Worm (Caenorhabditis elegans) whole organism, midembryonic: ENCODE measurements around the gene stg-1.

Source experiments
- T22C8.4 ChIP-seq: fragments of 200-800 bp; sonication (Bioruptor generic); IDR thresholded peaks from 2 replicates; pipeline ENCODE4 v1.3.6; 2022; ENCODE audit warnings: missing genetic modification characterization, missing compliant biosample characterization
- cog-1 ChIP-seq: sonication (generic microtip); optimal IDR thresholded peaks from 2 replicates; lab custom pipeline; 2016; ENCODE audit warnings: missing genetic modification characterization, missing compliant biosample characterization
- flt-1 ChIP-seq: fragments of 200-800 bp; sonication (Bioruptor generic); IDR thresholded peaks from 2 replicates; pipeline ENCODE4 v1.3.6; 2022; ENCODE audit warnings: missing genetic modification characterization, missing compliant biosample characterization
- klf-2 ChIP-seq: fragments of 200-800 bp; sonication (Bioruptor generic); conservative IDR thresholded peaks from 2 replicates; pipeline ENCODE4 v1.3.6; 2022; ENCODE audit warnings: missing genetic modification reagents, missing genetic modification characterization, missing compliant biosample characterization
- med-1 ChIP-seq: sonication (generic microtip); optimal IDR thresholded peaks from 2 replicates; lab custom pipeline; 2017; ENCODE audit warnings: missing genetic modification characterization, mild to moderate bottlenecking, missing compliant biosample characterization, antibody characterized with exemption, missing genetic modification reagents; ENCODE audit not compliant: insufficient read depth
- ref-1 ChIP-seq: fragments of 200-800 bp; sonication (Bioruptor generic); conservative IDR thresholded peaks from 2 replicates; pipeline ENCODE4 v1.3.6; 2022; ENCODE audit warnings: missing genetic modification reagents, missing genetic modification characterization, missing compliant biosample characterization
- tab-1 ChIP-seq: fragments of 200-800 bp; sonication (Bioruptor generic); IDR thresholded peaks from 2 replicates; pipeline ENCODE4 v1.3.6; 2022; ENCODE audit warnings: missing genetic modification characterization, missing compliant biosample characterization
- ztf-23 ChIP-seq: fragments of 200-800 bp; sonication (Bioruptor generic); IDR thresholded peaks from 2 replicates; pipeline ENCODE4 v1.3.6; 2022; ENCODE audit warnings: missing genetic modification reagents, missing genetic modification characterization, missing compliant biosample characterization
- ztf-29 ChIP-seq: fragments of 200-800 bp; sonication (Bioruptor generic); IDR thresholded peaks from 2 replicates; pipeline ENCODE4 v1.3.6; 2022; ENCODE audit warnings: missing genetic modification reagents, missing genetic modification characterization, missing compliant biosample characterization

stg-1 gene

ce11 chrII:10044961-10045360, 15.5 kb downstream of the stg-1 start, which contains the start of the genes F52H3.11 and bath-38:
Gene F52H3.11, minus strand, starts transcription at chrII:10045163.
Gene bath-38, minus strand, starts transcription at chrII:10045270.
- TF ChIP-seq klf-2 (no peak), cog-1 (tag; lab: Kevin White, UChicago) (no peak), T22C8.4 (GFP tag; lab: Robert Waterston, UW) (no peak), flt-1 (GFP tag; lab: Robert Waterston, UW) (no peak), med-1 (GFP tag; lab: Kevin White, UChicago) (no peak), ztf-29 (GFP tag; lab: Robert Waterston, UW) (no peak), ref-1 (no peak), tab-1 (GFP tag; lab: Robert Waterston, UW) (no peak), ztf-23 (no peak)

- no peak for TF ChIP-seq ztf-23
- no peak for TF ChIP-seq ztf-29 (GFP tag; lab: Robert Waterston, UW)
- TF ChIP-seq ref-1 = no peak
- no peak for TF ChIP-seq med-1 (GFP tag; lab: Kevin White, UChicago)
- no peak for TF ChIP-seq flt-1 (GFP tag; lab: Robert Waterston, UW)
- TF ChIP-seq cog-1 (tag; lab: Kevin White, UChicago) = no peak
- TF ChIP-seq tab-1 (GFP tag; lab: Robert Waterston, UW) = no peak
- no peak for TF ChIP-seq T22C8.4 (GFP tag; lab: Robert Waterston, UW)
- TF ChIP-seq klf-2 = no peak
Observed at ce11 chrII:10040834-10041233, 19.6 kb downstream of the stg-1 start, which contains the start of gene ogr-2. Gene ogr-2, plus strand, starts transcription at chrII:10041134.

ce11 chrII:10039799-10040198, 20.7 kb downstream of the stg-1 start, which contains the start of gene let-268:
Gene let-268, minus strand, starts transcription at chrII:10039980.
- TF ChIP-seq klf-2 (no peak), cog-1 (tag; lab: Kevin White, UChicago) (no peak)

- no peak for TF ChIP-seq ref-1
- no peak for TF ChIP-seq ztf-23
- no peak for TF ChIP-seq cog-1 (tag; lab: Kevin White, UChicago)
- TF ChIP-seq T22C8.4 (GFP tag; lab: Robert Waterston, UW) = no peak
- no peak for TF ChIP-seq med-1 (GFP tag; lab: Kevin White, UChicago)
- no peak for TF ChIP-seq flt-1 (GFP tag; lab: Robert Waterston, UW)
- no peak for TF ChIP-seq tab-1 (GFP tag; lab: Robert Waterston, UW)
- TF ChIP-seq ztf-29 (GFP tag; lab: Robert Waterston, UW) = no peak
- no peak for TF ChIP-seq klf-2
Observed at ce11 chrII:10035425-10035824, 25.0 kb downstream of the stg-1 start.

- peak; percentile 73 for TF ChIP-seq ztf-23
- TF ChIP-seq tab-1 (GFP tag; lab: Robert Waterston, UW) = 0 out of 2 replicates have a peak, but pooled peaks have one; percentile 40
- TF ChIP-seq klf-2 = peak; percentile 88
- TF ChIP-seq flt-1 (GFP tag; lab: Robert Waterston, UW) = peak; percentile 78; the same call in 1 of the 2 replicates
Observed at ce11 chrII:10034769-10035168, 25.7 kb downstream of the stg-1 start.

ce11 chrII:10033163-10033871, 27.1 kb downstream of the stg-1 start, which contains the start of gene mtcu-2:
Gene mtcu-2, minus strand, starts transcription at chrII:10033213.
- TF ChIP-seq ref-1 (peak; percentile 56; the same call in 1 of the 2 replicates), T22C8.4 (GFP tag; lab: Robert Waterston, UW) (peak; percentile 79), ztf-23 (peak; percentile 98), tab-1 (GFP tag; lab: Robert Waterston, UW) (peak; percentile 79), klf-2 (peak; percentile 91), ztf-29 (GFP tag; lab: Robert Waterston, UW) (peak; percentile 91), flt-1 (GFP tag; lab: Robert Waterston, UW) (peak; percentile 94)

DNA sequence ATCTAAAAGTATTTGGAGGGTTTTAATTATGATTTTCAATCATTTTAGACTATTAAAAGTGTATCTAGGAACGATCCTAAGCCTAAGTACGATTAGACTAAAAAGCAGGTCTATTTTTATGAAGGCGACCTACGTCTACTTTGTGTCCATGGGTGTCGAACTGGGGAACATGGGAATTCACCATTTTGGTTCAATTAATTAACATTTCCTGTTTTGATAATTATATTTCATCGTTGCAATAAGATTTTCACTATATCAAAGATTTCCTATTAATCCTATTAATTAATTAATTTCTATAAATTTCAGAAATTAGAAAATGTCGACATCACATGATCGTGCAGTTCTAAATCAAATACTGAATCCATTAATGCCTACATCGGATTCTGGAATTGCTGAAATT, 30.6 kb downstream of the stg-1 start, which contains the start of gene ttc-36:
Gene ttc-36 (plus strand): TSS at position 301 of the 400 bp plus-strand sequence.
- TF ChIP-seq ztf-29 (GFP tag; lab: Robert Waterston, UW) (no peak), T22C8.4 (GFP tag; lab: Robert Waterston, UW) (no peak), flt-1 (GFP tag; lab: Robert Waterston, UW) (no peak), ref-1 (no peak), klf-2 (no peak), med-1 (GFP tag; lab: Kevin White, UChicago) (no peak), tab-1 (GFP tag; lab: Robert Waterston, UW) (no peak)

- TF ChIP-seq cog-1 (tag; lab: Kevin White, UChicago) (no peak), tab-1 (GFP tag; lab: Robert Waterston, UW) (no peak), klf-2 (no peak), flt-1 (GFP tag; lab: Robert Waterston, UW) (no peak), ztf-23 (no peak), T22C8.4 (GFP tag; lab: Robert Waterston, UW) (no peak), ztf-29 (GFP tag; lab: Robert Waterston, UW) (no peak), ref-1 (no peak), med-1 (GFP tag; lab: Kevin White, UChicago) (no peak)
Observed at ce11 chrII:10029044-10029443, 31.4 kb downstream of the stg-1 start.

ce11 chrII:10028195-10028594, 32.3 kb downstream of the stg-1 start, which contains the start of gene F52H3.6:
Gene F52H3.6, minus strand, starts transcription at chrII:10028422.
- TF ChIP-seq ztf-23 (no peak), flt-1 (GFP tag; lab: Robert Waterston, UW) (no peak), med-1 (GFP tag; lab: Kevin White, UChicago) (no peak), cog-1 (tag; lab: Kevin White, UChicago) (no peak), klf-2 (no peak), ztf-29 (GFP tag; lab: Robert Waterston, UW) (no peak), T22C8.4 (GFP tag; lab: Robert Waterston, UW) (no peak), ref-1 (no peak), tab-1 (GFP tag; lab: Robert Waterston, UW) (no peak)

ce11 chrII:10025059-10025458, 35.4 kb downstream of the stg-1 start:
- TF ChIP-seq tab-1 (GFP tag; lab: Robert Waterston, UW) = no peak
- TF ChIP-seq med-1 (GFP tag; lab: Kevin White, UChicago) = no peak
- no peak for TF ChIP-seq cog-1 (tag; lab: Kevin White, UChicago)
- TF ChIP-seq ztf-23 = no peak
- no peak for TF ChIP-seq klf-2
- TF ChIP-seq T22C8.4 (GFP tag; lab: Robert Waterston, UW) = no peak
- TF ChIP-seq ztf-29 (GFP tag; lab: Robert Waterston, UW) = no peak
